Fruit fly (Drosophila melanogaster): ENCODE results near the gene mmm.

The mmm gene

dm6 chr3L:7592113-7592752, 9.0 kb downstream of the mmm start (continued):
- TF ChIP-seq pho (GFP tag; optimal IDR thresholded peaks at IDR 0.05): no peak
- TF ChIP-seq CG7556 (GFP tag; optimal IDR thresholded peaks at IDR 0.05): peak; percentile 76
- TF ChIP-seq CG10267 (tag; optimal IDR thresholded peaks at IDR 0.05): peak; percentile 51
- TF ChIP-seq bab2 (GFP tag; optimal IDR thresholded peaks at IDR 0.05): no peak
- TF ChIP-seq ATbp (GFP tag; optimal IDR thresholded peaks at IDR 0.05): peak; percentile 10
- no peak for TF ChIP-seq Med (GFP tag)
- no peak for TF ChIP-seq MTF-1 (GFP tag; optimal IDR thresholded peaks at IDR 0.05; ENCODE audit: borderline replicate concordance)
- no peak for TF ChIP-seq CG34376 (GFP tag; optimal IDR thresholded peaks at IDR 0.05)
- TF ChIP-seq Blimp-1 (GFP tag; optimal IDR thresholded peaks at IDR 0.05): peak; percentile 67
- TF ChIP-seq sisA (GFP tag; IDR thresholded peaks at IDR 0.05): no peak
- TF ChIP-seq luna (GFP tag; optimal IDR thresholded peaks at IDR 0.05): no peak
- no peak for TF ChIP-seq CG5953 (GFP tag; IDR thresholded peaks at IDR 0.05)
- TF ChIP-seq Neu2 (GFP tag; optimal IDR thresholded peaks at IDR 0.05; ENCODE audit: borderline replicate concordance): no peak
- peak; percentile 12 for TF ChIP-seq Abd-B (GFP tag; optimal IDR thresholded peaks at IDR 0.05)
- no peak for TF ChIP-seq CG3726 (GFP tag; IDR thresholded peaks at IDR 0.05)
- TF ChIP-seq CG17359 (tag; optimal IDR thresholded peaks at IDR 0.05): peak; percentile 46
- no peak for TF ChIP-seq CG17912 (GFP tag; optimal IDR thresholded peaks at IDR 0.05)
- no peak for TF ChIP-seq pfk (GFP tag; optimal IDR thresholded peaks at IDR 0.05)
- no peak for TF ChIP-seq cas (GFP tag; IDR thresholded peaks at IDR 0.05)
- no peak for TF ChIP-seq Usf (GFP tag; optimal IDR thresholded peaks at IDR 0.05)
- no peak for TF ChIP-seq gcm2 (GFP tag; optimal IDR thresholded peaks at IDR 0.05)
- no peak for TF ChIP-seq HLH3B (GFP tag; IDR thresholded peaks at IDR 0.05)
- peak; percentile 56 for TF ChIP-seq CG14710 (tag; optimal IDR thresholded peaks at IDR 0.05)
- no peak for TF ChIP-seq CG4730 (GFP tag; IDR thresholded peaks at IDR 0.05)
- no peak for TF ChIP-seq Kr (GFP tag; optimal IDR thresholded peaks at IDR 0.05)
- TF ChIP-seq ranshi (GFP tag; IDR thresholded peaks at IDR 0.05): no peak
- no peak for TF ChIP-seq schlank (tag; optimal IDR thresholded peaks at IDR 0.05)
- TF ChIP-seq Xrp1 (GFP tag; IDR thresholded peaks at IDR 0.05): peak; percentile 61; the same call in 1 of the 2 replicates
- TF ChIP-seq Rfx (GFP tag; IDR thresholded peaks at IDR 0.05): no peak
- no peak for TF ChIP-seq nau (GFP tag; optimal IDR thresholded peaks at IDR 0.05)
- TF ChIP-seq BtbVII (GFP tag; optimal IDR thresholded peaks at IDR 0.05): no peak
- TF ChIP-seq CG17186 (GFP tag; optimal IDR thresholded peaks at IDR 0.05): no peak
- TF ChIP-seq lab (GFP tag; optimal IDR thresholded peaks at IDR 0.05): peak; percentile 22
- no peak for TF ChIP-seq Hey (tag; optimal IDR thresholded peaks at IDR 0.05)
- peak; percentile 71 for TF ChIP-seq grau (tag; optimal IDR thresholded peaks at IDR 0.05)
- peak; percentile 72 for TF ChIP-seq phol (tag; optimal IDR thresholded peaks at IDR 0.05)
- TF ChIP-seq ttk (GFP tag; IDR thresholded peaks at IDR 0.05): no peak
- peak; percentile 43; the same call in 1 of the 3 replicates for TF ChIP-seq CG11093 (GFP tag; IDR thresholded peaks at IDR 0.05)
- no peak for TF ChIP-seq CG7928 (GFP tag; optimal IDR thresholded peaks at IDR 0.05)
- no peak for TF ChIP-seq Max (GFP tag; optimal IDR thresholded peaks at IDR 0.05)
- TF ChIP-seq lola (GFP tag; optimal IDR thresholded peaks at IDR 0.05): peak in 1 of 3 experiments; percentile 51
- TF ChIP-seq Ssrp (tag; optimal IDR thresholded peaks at IDR 0.05): peak; percentile 62
- no peak for TF ChIP-seq CG9876 (GFP tag; optimal IDR thresholded peaks at IDR 0.05)
- TF ChIP-seq wor (GFP tag; IDR thresholded peaks at IDR 0.05): peak; percentile 30
- TF ChIP-seq mirr (GFP tag; optimal IDR thresholded peaks at IDR 0.05): no peak
- peak; percentile 25; the same call in 1 of the 2 replicates for TF ChIP-seq Drgx (GFP tag; IDR thresholded peaks at IDR 0.05)
- TF ChIP-seq cwo (GFP tag; optimal IDR thresholded peaks at IDR 0.05): no peak
- 0 out of 2 replicates have a peak, but pooled peaks have one; percentile 5 for TF ChIP-seq Ada2b (GFP tag; IDR thresholded peaks at IDR 0.05)
- TF ChIP-seq CG9727 (GFP tag; optimal IDR thresholded peaks at IDR 0.05): peak; percentile 37
- no peak for TF ChIP-seq MBD-R2 (GFP tag; IDR thresholded peaks at IDR 0.05)

Measured in whole organism, embryonic.